Fruit fly (Drosophila melanogaster) whole organism, prepupa: ENCODE results near the gene CG13067.

Experiments
- CG11762 ChIP-seq: fragments of 200-800 bp; sonication (Bioruptor generic); optimal IDR thresholded peaks from 3 replicates; lab custom pipeline; 2016; ENCODE audit warnings: missing biosample characterization, missing genetic modification characterization; ENCODE audit not compliant: insufficient read depth
- CG1621 ChIP-seq: fragments of 200-800 bp; sonication (Bioruptor generic); optimal IDR thresholded peaks from 3 replicates; lab custom pipeline; 2018; ENCODE audit warnings: missing biosample characterization, mild to moderate bottlenecking, missing genetic modification characterization
- CG6792 ChIP-seq: fragments of 200-800 bp; sonication (Bioruptor generic); optimal IDR thresholded peaks from 3 replicates; lab custom pipeline; 2016; ENCODE audit warnings: missing biosample characterization, missing genetic modification characterization
- Eip75B ChIP-seq: fragments of 200-800 bp; sonication (Bioruptor generic); optimal IDR thresholded peaks from 3 replicates; lab custom pipeline; 2016; ENCODE audit warnings: missing biosample characterization, missing genetic modification characterization
- Hr39 ChIP-seq: fragments of 200-800 bp; sonication (Bioruptor generic); optimal IDR thresholded peaks from 2 replicates; lab custom pipeline; 2016; ENCODE audit warnings: missing biosample characterization, missing genetic modification characterization
- Met ChIP-seq: fragments of 200-800 bp; sonication (Bioruptor generic); optimal IDR thresholded peaks from 3 replicates; lab custom pipeline; 2016; ENCODE audit warnings: missing biosample characterization, missing genetic modification characterization
- esn ChIP-seq: fragments of 200-800 bp; sonication (Bioruptor generic); optimal IDR thresholded peaks from 2 replicates; lab custom pipeline; 2016; ENCODE audit warnings: missing biosample characterization, mild to moderate bottlenecking, missing genetic modification characterization, moderate library complexity
- fd59A ChIP-seq: fragments of 200-800 bp; sonication (Bioruptor generic); optimal IDR thresholded peaks from 2 replicates; lab custom pipeline; 2017; ENCODE audit warnings: missing biosample characterization, mild to moderate bottlenecking, missing genetic modification characterization, missing genetic modification reagents
- lz ChIP-seq: fragments of 200-800 bp; sonication (Bioruptor generic); optimal IDR thresholded peaks from 3 replicates; lab custom pipeline; 2016; ENCODE audit warnings: missing biosample characterization, missing genetic modification characterization
- ss ChIP-seq, 2 experiments: fragments of 200-800 bp; sonication (Bioruptor generic); optimal IDR thresholded peaks; 2 replicates in 1 of 2; 3 replicates in 1 of 2; lab custom pipeline; 2017 to 2018; ENCODE audit warnings: mild to moderate bottlenecking in 2 of 2, missing biosample characterization in 2 of 2, missing genetic modification characterization in 2 of 2, moderate library complexity in 1 of 2

dm6 chr3L:16283821-16284220, 12.7 kb downstream of the CG13067 start, which contains the start of gene CG13048:
- TF ChIP-seq lz (GFP tag; lab: Kevin White, UChicago) (no peak), fd59A (GFP tag; lab: Kevin White, UChicago) (no peak), ss (GFP tag; optimal IDR thresholded peaks at IDR 0.05; lab: Kevin White, UChicago) (no peak), esn (GFP tag; lab: Kevin White, UChicago) (no peak), Hr39 (GFP tag; lab: Kevin White, UChicago) (no peak), Eip75B (GFP tag; lab: Kevin White, UChicago) (no peak), CG1621 (no peak), Met (GFP tag; lab: Kevin White, UChicago) (no peak), CG6792 (GFP tag; lab: Kevin White, UChicago) (no peak), CG11762 (GFP tag; lab: Kevin White, UChicago) (no peak)
